Worm (Caenorhabditis elegans): ENCODE measurements around the gene lipl-5.
A peak's percentile ranks its signal among the peaks of the same experiment; 100 is the strongest.

The lipl-5 gene

DNA sequence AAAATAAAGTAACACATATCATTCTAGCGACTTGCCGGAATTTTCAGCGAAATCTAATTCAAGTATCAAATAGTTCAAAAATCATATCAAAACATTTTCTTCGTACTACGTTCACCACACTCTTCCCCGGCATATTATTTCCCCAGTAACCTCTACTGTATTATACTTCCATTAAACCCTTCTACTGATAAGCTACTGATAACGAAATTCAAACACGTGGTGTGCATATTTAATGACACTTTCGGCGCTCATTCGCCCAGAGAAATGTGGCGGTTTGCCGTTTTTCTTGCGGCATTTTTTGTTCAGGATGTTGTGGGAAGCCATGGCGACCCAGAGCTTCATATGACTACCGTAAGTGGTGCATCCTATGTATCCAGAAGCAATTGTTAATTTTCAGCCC, at the start of gene lipl-5:
Gene lipl-5 (plus strand): TSS at position 259 of the 400 bp plus-strand sequence.
- no peak for TF ChIP-seq ceh-13 (GFP tag; optimal IDR thresholded peaks at IDR 0.05)
- no peak for TF ChIP-seq F13C5.2 (tag; optimal IDR thresholded peaks at IDR 0.05)
- no peak for TF ChIP-seq scrt-1 (GFP tag; IDR thresholded peaks at IDR 0.05)
- no peak for TF ChIP-seq tbx-11 (GFP tag; IDR thresholded peaks at IDR 0.05)

DNA sequence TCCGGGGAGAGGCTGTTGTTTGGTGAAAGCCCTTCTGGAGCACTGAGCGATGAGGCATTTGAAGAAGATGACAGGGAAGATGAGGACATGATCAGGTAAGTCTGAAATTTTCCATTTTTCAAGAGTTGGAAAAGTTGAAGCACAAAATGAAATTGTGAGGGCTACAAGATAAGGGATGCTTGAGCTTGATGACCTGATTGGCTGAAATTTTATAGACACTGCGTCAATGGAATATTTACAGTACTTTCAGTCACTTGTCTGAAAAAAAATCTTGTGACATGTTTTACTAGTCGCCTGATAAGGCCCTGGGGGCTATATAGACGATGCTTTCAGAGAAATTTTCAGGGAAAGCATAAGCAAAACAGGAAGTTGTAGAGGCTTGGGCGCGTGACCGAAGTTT, 49.2 kb upstream of the lipl-5 start, which contains the start of gene dmd-8:
Gene dmd-8 (minus strand): TSS at position 101 of the 400 bp plus-strand sequence.
- TF ChIP-seq ceh-36 (tag; optimal IDR thresholded peaks at IDR 0.05) (no peak), tbx-37 (GFP tag; conservative IDR thresholded peaks at IDR 0.05) (no peak), aly-1 (tag; optimal IDR thresholded peaks at IDR 0.05) (no peak), ets-7 (tag; optimal IDR thresholded peaks at IDR 0.05) (no peak), hmbx-1 (tag; optimal IDR thresholded peaks at IDR 0.05) (no peak), flt-1 (GFP tag; IDR thresholded peaks at IDR 0.05) (no peak), hmg-4 (GFP tag; optimal IDR thresholded peaks at IDR 0.05) (no peak), hnd-1 (tag; optimal IDR thresholded peaks at IDR 0.05) (no peak), tbx-11 (GFP tag; IDR thresholded peaks at IDR 0.05) (no peak), B0310.2 (tag; optimal IDR thresholded peaks at IDR 0.05) (no peak), scrt-1 (GFP tag; IDR thresholded peaks at IDR 0.05) (no peak), tra-4 (tag; optimal IDR thresholded peaks at IDR 0.05) (no peak), pes-1 (GFP tag; IDR thresholded peaks at IDR 0.05) (no peak), F13C5.2 (tag; optimal IDR thresholded peaks at IDR 0.05) (no peak), ceh-13 (GFP tag; optimal IDR thresholded peaks at IDR 0.05) (no peak)

DNA sequence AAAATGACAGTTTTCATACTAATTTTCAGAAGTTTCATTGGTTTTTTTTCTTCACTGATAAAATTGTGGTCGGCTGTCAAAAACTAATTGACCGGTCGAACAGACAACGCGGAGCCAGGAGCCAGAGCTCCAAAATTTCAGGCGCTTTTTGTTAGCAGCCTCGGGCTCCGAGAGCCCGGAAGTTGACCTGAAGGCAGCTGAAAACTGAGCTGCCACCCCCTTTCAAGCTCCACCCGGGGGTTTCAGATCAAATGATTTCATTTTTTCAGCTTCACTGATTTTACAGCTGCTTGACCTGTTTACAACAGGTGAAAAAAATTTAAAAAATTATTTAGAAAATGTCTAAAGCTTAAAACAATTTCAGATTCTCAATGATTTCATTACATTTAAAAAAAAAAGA, 43.2 kb upstream of the lipl-5 start:
- no peak for TF ChIP-seq tbx-11 (GFP tag; IDR thresholded peaks at IDR 0.05)
- TF ChIP-seq B0310.2 (tag; optimal IDR thresholded peaks at IDR 0.05): no peak
- no peak for TF ChIP-seq ets-7 (tag; optimal IDR thresholded peaks at IDR 0.05)
- no peak for TF ChIP-seq scrt-1 (GFP tag; IDR thresholded peaks at IDR 0.05)
- TF ChIP-seq ama-1 (optimal IDR thresholded peaks at IDR 0.05): no peak
- no peak for TF ChIP-seq aly-1 (tag; optimal IDR thresholded peaks at IDR 0.05)
- TF ChIP-seq tra-4 (tag; optimal IDR thresholded peaks at IDR 0.05): no peak

DNA sequence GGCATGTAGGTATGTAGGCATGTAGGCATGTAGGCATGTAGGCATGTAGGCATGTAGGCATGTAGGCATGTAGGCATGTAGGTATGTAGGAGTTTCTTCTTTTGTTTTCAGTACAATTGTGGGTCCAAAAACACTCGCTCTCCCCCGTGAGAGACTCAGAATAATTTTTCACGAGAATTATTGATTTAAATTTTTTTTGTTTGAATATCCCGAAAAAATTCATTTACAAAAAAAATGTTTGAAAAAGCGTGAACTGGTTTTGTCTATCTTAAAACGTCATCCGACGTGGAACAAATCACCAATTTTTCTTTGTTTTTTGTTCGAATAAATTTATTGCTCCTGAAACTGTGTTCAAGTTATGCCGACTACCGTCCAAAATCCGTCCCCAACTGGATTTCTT, 42.4 kb upstream of the lipl-5 start, which contains the start of gene wago-10:
Gene wago-10 (plus strand): TSS at position 301 of the 400 bp plus-strand sequence.
- TF ChIP-seq pes-1 (GFP tag; IDR thresholded peaks at IDR 0.05) (no peak), hnd-1 (tag; optimal IDR thresholded peaks at IDR 0.05) (no peak), ceh-13 (GFP tag; optimal IDR thresholded peaks at IDR 0.05) (no peak), B0310.2 (tag; optimal IDR thresholded peaks at IDR 0.05) (no peak), flt-1 (GFP tag; IDR thresholded peaks at IDR 0.05) (no peak), hmbx-1 (tag; optimal IDR thresholded peaks at IDR 0.05) (no peak), sea-1 (GFP tag; conservative IDR thresholded peaks at IDR 0.05) (no peak)

DNA sequence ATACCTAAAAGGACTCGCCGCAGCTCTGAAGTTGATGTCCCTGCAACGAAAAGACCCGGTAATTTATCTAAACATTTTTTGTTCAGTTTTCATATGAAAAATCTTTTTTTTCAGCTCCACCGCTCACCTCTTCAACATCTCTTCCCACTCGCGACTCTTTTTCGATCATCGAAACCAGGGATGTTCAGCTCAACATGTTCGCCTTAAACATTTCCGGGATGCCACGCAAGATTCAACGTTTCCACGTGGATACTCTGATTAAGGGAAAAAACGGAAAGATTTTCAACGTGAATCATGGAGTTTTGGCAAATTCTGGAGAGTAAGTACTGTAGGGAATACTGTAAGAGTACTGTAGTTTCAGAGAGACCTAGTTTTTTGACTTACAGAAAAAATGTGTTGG, 42.0 kb upstream of the lipl-5 start:
- no peak for TF ChIP-seq scrt-1 (GFP tag; IDR thresholded peaks at IDR 0.05)
- TF ChIP-seq sea-1 (GFP tag; conservative IDR thresholded peaks at IDR 0.05): no peak
- no peak for TF ChIP-seq ama-1 (optimal IDR thresholded peaks at IDR 0.05)
- no peak for TF ChIP-seq ets-7 (tag; optimal IDR thresholded peaks at IDR 0.05)
- TF ChIP-seq pes-1 (GFP tag; IDR thresholded peaks at IDR 0.05): no peak
- TF ChIP-seq hnd-1 (tag; optimal IDR thresholded peaks at IDR 0.05): no peak
- TF ChIP-seq B0310.2 (tag; optimal IDR thresholded peaks at IDR 0.05): no peak
- no peak for TF ChIP-seq aly-1 (tag; optimal IDR thresholded peaks at IDR 0.05)
- TF ChIP-seq tbx-37 (GFP tag; conservative IDR thresholded peaks at IDR 0.05): no peak

DNA sequence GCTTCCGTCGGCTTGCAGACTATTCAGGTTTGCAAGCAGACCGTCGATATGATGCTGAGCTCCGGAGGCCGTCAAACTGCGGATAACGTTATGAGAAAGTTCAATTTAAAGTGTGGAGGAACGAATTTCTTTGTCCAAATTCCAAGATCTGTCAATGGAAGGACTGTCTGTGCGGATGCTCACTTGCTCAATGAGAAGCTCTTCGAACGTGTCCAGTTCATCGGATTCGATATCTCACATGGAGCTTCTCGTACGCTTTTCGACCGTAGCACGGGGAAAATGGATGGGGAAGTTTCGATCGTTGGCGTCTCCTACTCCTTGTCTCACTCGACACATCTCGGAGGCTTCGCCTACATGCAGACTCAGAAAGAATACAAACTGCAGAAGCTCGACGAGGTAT, 39.5 kb upstream of the lipl-5 start:
- TF ChIP-seq hmg-4 (GFP tag; optimal IDR thresholded peaks at IDR 0.05) (no peak), F13C5.2 (tag; optimal IDR thresholded peaks at IDR 0.05) (no peak), tbx-11 (GFP tag; IDR thresholded peaks at IDR 0.05) (no peak), hmbx-1 (tag; optimal IDR thresholded peaks at IDR 0.05) (no peak), B0310.2 (tag; optimal IDR thresholded peaks at IDR 0.05) (no peak), pes-1 (GFP tag; IDR thresholded peaks at IDR 0.05) (no peak), ceh-36 (tag; optimal IDR thresholded peaks at IDR 0.05) (no peak), hnd-1 (tag; optimal IDR thresholded peaks at IDR 0.05) (no peak)

DNA sequence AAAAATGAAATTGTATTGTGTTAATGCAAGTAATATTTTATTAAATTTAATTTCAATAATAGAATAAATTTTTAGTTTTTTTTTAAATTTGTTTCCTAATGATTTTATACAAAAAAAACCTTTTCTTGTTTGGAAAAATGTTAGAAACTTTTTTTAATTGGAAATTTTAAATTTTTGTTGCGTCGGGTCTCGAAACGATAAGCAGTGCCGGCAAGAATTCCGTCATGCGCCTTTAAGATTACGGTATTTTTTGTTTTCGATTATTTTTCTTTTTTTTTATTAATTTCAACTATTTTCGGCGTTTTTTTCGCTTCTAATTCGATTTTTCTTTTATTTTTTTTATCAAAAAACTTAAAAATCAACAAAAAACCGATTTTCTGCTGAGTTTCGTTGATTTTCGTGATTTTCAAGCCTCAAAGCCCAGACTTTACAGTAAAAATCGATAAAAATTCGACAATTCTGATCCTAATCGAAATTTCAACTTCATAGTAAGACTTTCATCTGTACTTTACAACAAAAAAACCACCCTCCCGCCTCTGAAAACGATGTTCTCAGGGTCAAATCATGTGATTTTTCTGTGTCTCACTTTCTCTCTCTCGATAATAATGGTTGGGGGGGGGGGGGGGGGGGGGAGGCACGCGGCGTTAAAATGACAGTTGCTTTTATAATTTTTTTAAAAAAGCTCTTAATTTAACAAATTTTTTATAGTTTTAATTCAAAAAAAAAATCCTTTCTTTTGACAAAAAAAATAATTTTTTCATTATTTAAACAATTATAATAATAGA, 37.8 kb upstream of the lipl-5 start:
- TF ChIP-seq F13C5.2 (tag; optimal IDR thresholded peaks at IDR 0.05) (no peak), ets-7 (tag; optimal IDR thresholded peaks at IDR 0.05) (no peak), tbx-11 (GFP tag; IDR thresholded peaks at IDR 0.05) (no peak), flt-1 (GFP tag; IDR thresholded peaks at IDR 0.05) (no peak), sea-1 (GFP tag; conservative IDR thresholded peaks at IDR 0.05) (no peak), ama-1 (optimal IDR thresholded peaks at IDR 0.05) (no peak)

DNA sequence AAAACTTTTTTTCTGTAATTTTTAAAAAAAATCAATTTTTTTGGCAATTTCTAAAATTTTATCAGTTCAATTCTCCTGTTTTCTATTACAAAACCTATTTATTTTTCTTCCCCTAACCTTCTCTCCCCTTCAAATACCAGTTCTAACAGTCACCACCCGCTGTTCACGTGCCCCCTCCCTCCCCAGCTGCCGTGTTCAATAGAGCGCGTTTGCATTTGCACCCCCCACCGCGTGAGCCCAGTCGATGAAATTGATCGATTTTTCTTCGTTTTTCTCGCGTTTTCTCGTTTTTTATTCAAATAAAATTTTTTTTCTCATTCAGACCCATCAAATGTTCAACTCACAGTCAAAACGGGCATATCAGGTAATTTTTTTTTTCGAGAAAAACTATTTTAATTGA, 36.5 kb upstream of the lipl-5 start, which contains the start of gene atg-9:
Gene atg-9 (plus strand): TSS at position 332 of the 400 bp plus-strand sequence.
- TF ChIP-seq F13C5.2 (tag; optimal IDR thresholded peaks at IDR 0.05) (peak; percentile 36), ets-7 (tag; optimal IDR thresholded peaks at IDR 0.05) (no peak)

DNA sequence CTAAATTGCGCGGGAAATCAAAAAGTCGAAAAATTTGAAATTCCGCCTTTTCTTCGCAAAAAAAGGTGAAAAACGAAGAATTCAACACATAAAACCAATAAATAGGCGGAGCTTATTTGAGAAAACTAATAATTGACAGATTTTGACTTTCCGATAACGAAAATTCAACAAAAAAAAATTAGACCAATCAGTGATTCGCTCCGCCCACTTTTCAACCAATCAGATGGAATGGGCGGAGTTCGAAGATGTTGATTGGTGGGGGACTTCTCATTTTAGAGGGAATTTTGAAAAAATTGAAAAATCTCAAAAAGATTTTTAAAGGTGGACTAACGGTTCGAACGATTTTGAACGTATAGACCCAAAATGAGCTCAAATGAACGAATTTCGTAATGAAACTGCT, 34.7 kb upstream of the lipl-5 start:
- TF ChIP-seq ceh-36 (tag; optimal IDR thresholded peaks at IDR 0.05): no peak
- TF ChIP-seq sea-1 (GFP tag; conservative IDR thresholded peaks at IDR 0.05): no peak
- TF ChIP-seq ama-1 (optimal IDR thresholded peaks at IDR 0.05): no peak
- no peak for TF ChIP-seq tra-4 (tag; optimal IDR thresholded peaks at IDR 0.05)

Data from whole organism, early embryonic.